Fruit fly (Drosophila melanogaster): Measurements from ENCODE around the gene CG5078.

CG5078 gene

DNA sequence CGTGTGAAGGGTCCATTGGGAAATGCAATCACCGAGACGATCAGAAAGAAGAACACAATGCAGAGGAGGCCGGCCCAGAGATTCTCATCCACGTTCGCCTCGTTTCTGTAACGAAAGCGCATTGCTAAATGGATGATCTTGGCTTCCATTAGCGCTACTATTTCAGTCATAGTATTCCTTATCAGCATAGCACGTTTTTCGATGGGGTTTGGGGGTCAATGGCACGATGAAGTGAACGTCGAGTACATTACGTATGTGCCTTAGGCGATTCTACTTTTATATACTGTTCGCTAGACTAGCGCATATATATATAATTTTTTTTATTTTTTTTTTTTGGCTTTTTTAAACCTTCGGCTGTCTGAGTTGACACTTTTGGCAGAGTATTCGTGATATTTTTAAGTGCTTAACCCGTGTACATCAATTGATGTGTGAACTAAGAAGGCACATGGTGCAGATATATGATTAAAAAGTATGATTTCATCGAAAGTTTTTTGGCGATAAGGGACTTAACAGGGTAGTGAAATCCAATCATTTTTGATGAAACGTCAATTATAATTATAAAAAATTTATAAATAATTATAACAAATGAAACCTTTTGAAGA lies 18.7 kb downstream of the CG5078 start:
- no peak for TF ChIP-seq CG6163 (GFP tag; IDR thresholded peaks at IDR 0.05)
- no peak for TF ChIP-seq CG3919 (GFP tag; optimal IDR thresholded peaks at IDR 0.05)
- TF ChIP-seq Eip78C (GFP tag): peak; percentile 4
- peak; percentile 35 for TF ChIP-seq vri (GFP tag; optimal IDR thresholded peaks at IDR 0.05)
- no peak for TF ChIP-seq Blimp-1 (GFP tag; optimal IDR thresholded peaks at IDR 0.05)
- TF ChIP-seq svp (GFP tag): peak; percentile 60

- no peak for TF ChIP-seq Sox102F (GFP tag; optimal IDR thresholded peaks at IDR 0.05)
- no peak for TF ChIP-seq Ets21C (GFP tag; optimal IDR thresholded peaks at IDR 0.05)
- TF ChIP-seq CG9139 (GFP tag; optimal IDR thresholded peaks at IDR 0.05): no peak
- no peak for TF ChIP-seq lz (GFP tag; optimal IDR thresholded peaks at IDR 0.05)
- TF ChIP-seq achi (GFP tag; optimal IDR thresholded peaks at IDR 0.05): no peak
- no peak for TF ChIP-seq CG10631 (GFP tag; optimal IDR thresholded peaks at IDR 0.05)
- no peak for TF ChIP-seq cyc (GFP tag; optimal IDR thresholded peaks at IDR 0.05)
- no peak for TF ChIP-seq CG31627 (GFP tag; optimal IDR thresholded peaks at IDR 0.05)
- TF ChIP-seq vri (GFP tag; optimal IDR thresholded peaks at IDR 0.05): no peak
- TF ChIP-seq acj6 (GFP tag; optimal IDR thresholded peaks at IDR 0.05): no peak
- no peak for TF ChIP-seq eg (GFP tag; IDR thresholded peaks at IDR 0.05)
- no peak for TF ChIP-seq CG6854 (GFP tag; optimal IDR thresholded peaks at IDR 0.05)
- TF ChIP-seq CG1621 (tag; optimal IDR thresholded peaks at IDR 0.05): no peak
- TF ChIP-seq Hr39 (GFP tag; optimal IDR thresholded peaks at IDR 0.05): no peak
- TF ChIP-seq topi (GFP tag; optimal IDR thresholded peaks at IDR 0.05): no peak
- no peak for TF ChIP-seq svp (GFP tag)
Measured at dm6 chr3L:20525743-20526142, 19.9 kb downstream of the CG5078 start.

dm6 chr3L:20526143-20526195 lies 20.1 kb downstream of the CG5078 start, which contains the start of gene Pss:
Gene Pss (minus strand): TSS chr3L:20526174.
- no peak for TF ChIP-seq CG6163 (GFP tag; IDR thresholded peaks at IDR 0.05)
- no peak for TF ChIP-seq CG31627 (GFP tag; optimal IDR thresholded peaks at IDR 0.05)
- TF ChIP-seq Lpt (GFP tag; optimal IDR thresholded peaks at IDR 0.05): no peak
- TF ChIP-seq Gug (GFP tag; IDR thresholded peaks at IDR 0.05): no peak
- TF ChIP-seq Blimp-1 (GFP tag; optimal IDR thresholded peaks at IDR 0.05): no peak
- no peak for TF ChIP-seq achi (GFP tag; optimal IDR thresholded peaks at IDR 0.05)
- no peak for TF ChIP-seq Sox15 (GFP tag; optimal IDR thresholded peaks at IDR 0.05)
- no peak for TF ChIP-seq eg (GFP tag; IDR thresholded peaks at IDR 0.05)
- no peak for TF ChIP-seq lz (GFP tag; optimal IDR thresholded peaks at IDR 0.05)
- TF ChIP-seq Ets21C (GFP tag; optimal IDR thresholded peaks at IDR 0.05): no peak

DNA sequence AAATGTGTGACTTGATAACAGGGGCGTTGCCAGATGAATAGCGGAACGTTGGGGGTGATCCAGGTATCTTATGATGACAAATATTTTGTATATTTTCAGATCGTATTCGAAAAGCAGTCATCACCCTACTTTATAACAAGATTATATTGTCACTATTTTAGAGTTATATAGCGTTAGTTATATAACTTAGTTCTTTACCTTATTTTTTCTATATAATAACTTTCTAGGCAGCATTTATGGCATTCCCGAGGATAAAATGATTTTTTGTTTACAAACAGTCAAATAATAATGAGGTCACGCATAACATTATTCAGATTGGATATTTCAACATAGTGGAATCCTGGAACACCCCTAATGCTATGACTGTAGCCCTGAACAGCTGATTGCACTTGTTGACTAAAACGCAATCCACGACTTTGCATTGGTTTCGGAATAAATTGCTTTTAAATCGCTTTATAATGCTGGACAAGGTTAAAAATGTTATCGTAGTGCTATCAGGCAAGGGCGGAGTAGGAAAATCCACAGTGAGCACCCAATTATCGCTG lies 20.4 kb downstream of the CG5078 start, which contains the start of gene Nubp2:
Gene Nubp2 (plus strand): TSS at position 381 of the 545 bp plus-strand sequence.
- TF ChIP-seq CG8632 (GFP tag; optimal IDR thresholded peaks at IDR 0.05) (peak; percentile 93), spab (GFP tag; optimal IDR thresholded peaks at IDR 0.05) (peak; percentile 83), Sox14 (GFP tag; optimal IDR thresholded peaks at IDR 0.05) (peak; percentile 95), fkh (GFP tag; optimal IDR thresholded peaks at IDR 0.05) (peak; percentile 95), cyc (GFP tag; optimal IDR thresholded peaks at IDR 0.05) (peak; percentile 95), Sox102F (GFP tag; optimal IDR thresholded peaks at IDR 0.05) (peak; percentile 93), Eip78C (GFP tag) (peak; percentile 97), CG6792 (GFP tag; optimal IDR thresholded peaks at IDR 0.05) (peak; percentile 91), pdm3 (GFP tag; optimal IDR thresholded peaks at IDR 0.05) (peak; percentile 96), eg (GFP tag; IDR thresholded peaks at IDR 0.05) (peak; percentile 95), Smox (GFP tag; optimal IDR thresholded peaks at IDR 0.05) (peak; percentile 95), CG6808 (GFP tag; optimal IDR thresholded peaks at IDR 0.05) (peak; percentile 90), topi (GFP tag; optimal IDR thresholded peaks at IDR 0.05) (peak; percentile 94), CG32006 (GFP tag; optimal IDR thresholded peaks at IDR 0.05) (peak; percentile 96), CG16779 (tag; optimal IDR thresholded peaks at IDR 0.05) (peak; percentile 64), CG8319 (GFP tag; optimal IDR thresholded peaks at IDR 0.05) (peak; percentile 92), CG3032 (tag; optimal IDR thresholded peaks at IDR 0.05) (peak; percentile 97), Ets96B (tag; optimal IDR thresholded peaks at IDR 0.05) (peak; percentile 92), dsx (GFP tag; optimal IDR thresholded peaks at IDR 0.05; ENCODE audit: poor library complexity, severe bottlenecking) (peak; percentile 89), Hr4 (GFP tag; optimal IDR thresholded peaks at IDR 0.05) (peak; percentile 96), vri (GFP tag; optimal IDR thresholded peaks at IDR 0.05) (peak; percentile 86), esn (GFP tag; optimal IDR thresholded peaks at IDR 0.05) (peak; percentile 97), CG31627 (GFP tag; optimal IDR thresholded peaks at IDR 0.05) (peak; percentile 96), CG3919 (GFP tag; optimal IDR thresholded peaks at IDR 0.05) (peak; percentile 93), CG34406 (GFP tag; optimal IDR thresholded peaks at IDR 0.05) (peak; percentile 94), CG8119 (GFP tag; IDR thresholded peaks at IDR 0.05) (peak; percentile 93), salr (GFP tag; optimal IDR thresholded peaks at IDR 0.05) (peak; percentile 85 to 93), CG6276 (GFP tag; optimal IDR thresholded peaks at IDR 0.05) (peak; percentile 88), Gug (GFP tag; IDR thresholded peaks at IDR 0.05) (peak; percentile 90), CG10631 (GFP tag; optimal IDR thresholded peaks at IDR 0.05) (peak; percentile 98), Lpt (GFP tag; optimal IDR thresholded peaks at IDR 0.05) (peak; percentile 91), CG10669 (GFP tag; optimal IDR thresholded peaks at IDR 0.05) (peak; percentile 92)
